Fruit fly (Drosophila melanogaster) whole organism, pupa: ENCODE measurements around the gene Ufl1.

Experiments
- CG12605 ChIP-seq: fragments of 200-800 bp; sonication (Bioruptor generic); IDR thresholded peaks from 2 replicates; pipeline ENCODE4 v1.3.6; 2022; ENCODE audit warnings: missing biosample characterization, missing genetic modification characterization
- CG13204 ChIP-seq: fragments of 200-800 bp; sonication (Bioruptor generic); optimal IDR thresholded peaks from 2 replicates; lab custom pipeline; 2018; ENCODE audit warnings: missing biosample characterization, mild to moderate bottlenecking, missing genetic modification characterization, moderate library complexity
- CG14655 ChIP-seq: fragments of 200-800 bp; sonication (Bioruptor generic); optimal IDR thresholded peaks from 3 replicates; lab custom pipeline; 2017; ENCODE audit warnings: mild to moderate bottlenecking, missing biosample characterization, missing genetic modification reagents, missing genetic modification characterization
- CG15710 ChIP-seq: fragments of 200-800 bp; sonication (Bioruptor generic); optimal IDR thresholded peaks from 2 replicates; lab custom pipeline; 2018; ENCODE audit warnings: missing biosample characterization, mild to moderate bottlenecking, missing genetic modification characterization, moderate library complexity
- CG17806 ChIP-seq: fragments of 200-800 bp; sonication (Bioruptor generic); optimal IDR thresholded peaks from 2 replicates; lab custom pipeline; 2018; ENCODE audit warnings: missing biosample characterization, mild to moderate bottlenecking, missing genetic modification characterization, moderate library complexity
- CG32121 ChIP-seq: fragments of 200-800 bp; sonication (Bioruptor generic); IDR thresholded peaks from 2 replicates; pipeline ENCODE4 v1.3.6; 2022; ENCODE audit warnings: missing biosample characterization, missing genetic modification characterization
- CG34367 ChIP-seq: fragments of 200-800 bp; sonication (Bioruptor generic); optimal IDR thresholded peaks from 2 replicates; lab custom pipeline; 2018; ENCODE audit warnings: missing biosample characterization, mild to moderate bottlenecking, missing genetic modification characterization
- CG4496 ChIP-seq: fragments of 200-800 bp; sonication (Bioruptor generic); IDR thresholded peaks from 3 replicates; pipeline ENCODE4 v1.3.6; 2022; ENCODE audit warnings: missing biosample characterization, missing genetic modification characterization
- CG8159 ChIP-seq: fragments of 200-800 bp; sonication (Bioruptor generic); optimal IDR thresholded peaks from 3 replicates; lab custom pipeline; 2018; ENCODE audit warnings: missing biosample characterization, mild to moderate bottlenecking, missing genetic modification characterization, moderate library complexity
- CG8301 ChIP-seq: fragments of 200-800 bp; sonication (Bioruptor generic); optimal IDR thresholded peaks from 2 replicates; lab custom pipeline; 2018; ENCODE audit warnings: missing biosample characterization, mild to moderate bottlenecking, missing genetic modification characterization
- CG9948 ChIP-seq: fragments of 200-800 bp; sonication (Bioruptor generic); optimal IDR thresholded peaks from 2 replicates; lab custom pipeline; 2018; ENCODE audit warnings: missing biosample characterization, mild to moderate bottlenecking, missing genetic modification characterization, moderate library complexity
- D1 ChIP-seq: fragments of 200-800 bp; sonication (Bioruptor generic); optimal IDR thresholded peaks from 2 replicates; lab custom pipeline; 2018; ENCODE audit warnings: missing biosample characterization, mild to moderate bottlenecking, missing genetic modification characterization, moderate library complexity
- EcR ChIP-seq: fragments of 200-800 bp; sonication (Bioruptor generic); optimal IDR thresholded peaks from 3 replicates; lab custom pipeline; 2019; ENCODE audit warnings: missing biosample characterization, missing genetic modification characterization, mild to moderate bottlenecking, moderate library complexity, missing genetic modification reagents
- Ets98B ChIP-seq: fragments of 200-800 bp; sonication (Bioruptor generic); IDR thresholded peaks from 2 replicates; pipeline ENCODE4 v1.3.6; 2022; ENCODE audit warnings: missing biosample characterization, missing genetic modification characterization
- Pif1A ChIP-seq: fragments of 200-800 bp; sonication (Bioruptor generic); optimal IDR thresholded peaks from 3 replicates; lab custom pipeline; 2016; ENCODE audit warnings: missing biosample characterization, missing genetic modification characterization
- Pif1B ChIP-seq: fragments of 200-800 bp; sonication (Bioruptor generic); optimal IDR thresholded peaks from 3 replicates; lab custom pipeline; 2016; ENCODE audit warnings: missing biosample characterization, missing genetic modification characterization
- Snoo ChIP-seq: fragments of 200-800 bp; sonication (Bioruptor generic); optimal IDR thresholded peaks from 3 replicates; lab custom pipeline; 2017; ENCODE audit warnings: missing biosample characterization, mild to moderate bottlenecking, missing genetic modification characterization, inconsistent platforms
- fd96Ca ChIP-seq: fragments of 200-800 bp; sonication (Bioruptor generic); IDR thresholded peaks from 3 replicates; pipeline ENCODE4 v1.3.6; 2022; ENCODE audit warnings: missing biosample characterization, missing genetic modification characterization
- gl ChIP-seq: fragments of 200-800 bp; sonication (Bioruptor generic); optimal IDR thresholded peaks from 2 replicates; lab custom pipeline; 2018; ENCODE audit warnings: missing biosample characterization, mild to moderate bottlenecking, missing genetic modification characterization
- rn ChIP-seq: fragments of 200-800 bp; sonication (Bioruptor generic); IDR thresholded peaks from 2 replicates; pipeline ENCODE4 v1.3.6; 2022; ENCODE audit warnings: missing biosample characterization, missing genetic modification characterization

Ufl1 gene

dm6 chr3R:7074297-7075114 is at the start of gene Ufl1, which contains the start of gene CG1943:
Ufl1 (minus strand) TSS chr3R:7074452.
CG1943 (plus strand) TSS chr3R:7074859.
- TF ChIP-seq CG12605 (GFP tag; lab: Robert Waterston, UW) (no peak), rn (GFP tag; lab: Robert Waterston, UW) (no peak), CG34367 (tag; lab: Kevin White, UChicago) (no peak), CG9948 (tag; lab: Kevin White, UChicago) (no peak), CG13204 (no peak), CG15710 (no peak), Ets98B (no peak)

- TF ChIP-seq EcR (GFP tag; lab: Kevin White, UChicago) (peak; percentile 74), CG15710 (no peak)
Measured at dm6 chr3R:7123699-7124098, 49.4 kb upstream of the Ufl1 start.

- TF ChIP-seq CG32121 (GFP tag; lab: Robert Waterston, UW) (0 out of 2 replicates have a peak, but pooled peaks have one; percentile 17), fd96Ca (no peak)
Measured at dm6 chr3R:7123073-7123572, 48.9 kb upstream of the Ufl1 start.

dm6 chr3R:7122172-7123072 is 48.2 kb upstream of the Ufl1 start:
- no peak for TF ChIP-seq CG14655 (GFP tag; lab: Kevin White, UChicago)
- 0 out of 3 replicates have a peak, but pooled peaks have one; percentile 6 for TF ChIP-seq CG4496 (GFP tag; lab: Robert Waterston, UW)
- no peak for TF ChIP-seq CG34367 (tag; lab: Kevin White, UChicago)
- TF ChIP-seq Pif1B (GFP tag; lab: Kevin White, UChicago): no peak
- no peak for TF ChIP-seq rn (GFP tag; lab: Robert Waterston, UW)
- TF ChIP-seq CG12605 (GFP tag; lab: Robert Waterston, UW): no peak
- TF ChIP-seq CG8301 (tag; lab: Kevin White, UChicago): no peak
- no peak for TF ChIP-seq CG15710
- TF ChIP-seq Ets98B: no peak
- TF ChIP-seq gl: no peak
- no peak for TF ChIP-seq CG9948 (tag; lab: Kevin White, UChicago)
- TF ChIP-seq EcR (GFP tag; lab: Kevin White, UChicago): peak; percentile 94
- no peak for TF ChIP-seq D1 (tag; lab: Kevin White, UChicago)
- TF ChIP-seq Pif1A: no peak
- no peak for TF ChIP-seq CG13204
- TF ChIP-seq, all 21 proteins: peak for 2

dm6 chr3R:7117590-7117989 is 43.3 kb upstream of the Ufl1 start, which contains the start of gene Mlp84B:
Mlp84B (minus strand) TSS chr3R:7117732.
- TF ChIP-seq CG34367 (tag; lab: Kevin White, UChicago) (no peak), CG8159 (tag; lab: Kevin White, UChicago) (no peak), D1 (tag; lab: Kevin White, UChicago) (no peak), rn (GFP tag; lab: Robert Waterston, UW) (no peak), Ets98B (no peak), Pif1B (GFP tag; lab: Kevin White, UChicago) (no peak), CG32121 (GFP tag; lab: Robert Waterston, UW) (no peak), CG8301 (tag; lab: Kevin White, UChicago) (no peak)
- TF ChIP-seq, all 21 proteins: peak for 0

- TF ChIP-seq CG8159 (tag; lab: Kevin White, UChicago): no peak
- TF ChIP-seq CG32121 (GFP tag; lab: Robert Waterston, UW): no peak
- TF ChIP-seq CG8301 (tag; lab: Kevin White, UChicago): no peak
- no peak for TF ChIP-seq CG15710
- no peak for TF ChIP-seq gl
- no peak for TF ChIP-seq CG13204
- no peak for TF ChIP-seq CG17806 (tag; lab: Kevin White, UChicago)
- TF ChIP-seq Ets98B: no peak
- TF ChIP-seq CG34367 (tag; lab: Kevin White, UChicago): no peak
- TF ChIP-seq Snoo: no peak
- TF ChIP-seq CG9948 (tag; lab: Kevin White, UChicago): no peak
- no peak for TF ChIP-seq CG12605 (GFP tag; lab: Robert Waterston, UW)
- no peak for TF ChIP-seq Pif1A
- no peak for TF ChIP-seq CG4496 (GFP tag; lab: Robert Waterston, UW)
- TF ChIP-seq rn (GFP tag; lab: Robert Waterston, UW): no peak
- TF ChIP-seq D1 (tag; lab: Kevin White, UChicago): no peak
Measured at dm6 chr3R:7116511-7116910, 42.3 kb upstream of the Ufl1 start.
